Worm (Caenorhabditis elegans) whole organism, L2 larva: ENCODE results near the gene gpa-18.
A peak's percentile ranks its signal among the peaks of the same experiment; 100 is the strongest.

Experiments
- C34F6.9 ChIP-seq: fragments of 150-350 bp; optimal IDR thresholded peaks from 2 replicates; lab custom pipeline; 2014; ENCODE audit warnings: missing biosample characterization, missing genetic modification characterization
- ama-1 ChIP-seq: fragments of 150-350 bp; optimal IDR thresholded peaks from 2 replicates; lab custom pipeline; 2018; ENCODE audit warnings: inconsistent platforms
- blmp-1 ChIP-seq: sonication (generic microtip); optimal IDR thresholded peaks from 2 replicates; lab custom pipeline; 2017; ENCODE audit warnings: missing genetic modification characterization, mild to moderate bottlenecking, missing compliant biosample characterization, antibody characterized with exemption, moderate library complexity; ENCODE audit not compliant: insufficient read depth
- dmd-4 ChIP-seq: sonication (generic microtip); optimal IDR thresholded peaks from 2 replicates; lab custom pipeline; 2017; ENCODE audit warnings: missing biosample characterization, missing genetic modification characterization
- lin-11 ChIP-seq: fragments of 150-350 bp; sonication (generic microtip); optimal IDR thresholded peaks from 2 replicates; lab custom pipeline; 2014; ENCODE audit warnings: missing biosample characterization, missing genetic modification characterization, inconsistent platforms, mixed read lengths
- lsy-2 ChIP-seq, 2 experiments: fragments of 150-350 bp in 1 of 2; sonication (generic microtip) in 1 of 2; optimal IDR thresholded peaks; 2 replicates each; lab custom pipeline; 2014 to 2017; ENCODE audit warnings: missing biosample characterization in 2 of 2, missing genetic modification characterization in 2 of 2
- mab-5 ChIP-seq: fragments of 150-350 bp; optimal IDR thresholded peaks from 2 replicates; lab custom pipeline; 2014; ENCODE audit warnings: missing biosample characterization, missing genetic modification characterization
- nhr-129 ChIP-seq: fragments of 150-350 bp; optimal IDR thresholded peaks from 2 replicates; lab custom pipeline; 2014; ENCODE audit warnings: missing biosample characterization, missing genetic modification characterization
- nhr-77 ChIP-seq: fragments of 150-350 bp; optimal IDR thresholded peaks from 2 replicates; lab custom pipeline; 2014; ENCODE audit warnings: missing biosample characterization, missing genetic modification characterization
- sem-4 ChIP-seq: fragments of 150-350 bp; optimal IDR thresholded peaks from 2 replicates; lab custom pipeline; 2014; ENCODE audit warnings: missing biosample characterization, missing genetic modification reagents, missing genetic modification characterization
- unc-62 ChIP-seq: fragments of 150-350 bp; optimal IDR thresholded peaks from 2 replicates; lab custom pipeline; 2014; ENCODE audit warnings: missing biosample characterization, missing genetic modification reagents, missing genetic modification characterization
- ztf-1 ChIP-seq: fragments of 200-800 bp; sonication (Bioruptor generic); conservative IDR thresholded peaks from 2 replicates; pipeline ENCODE4 v1.3.6; 2022; ENCODE audit warnings: missing genetic modification characterization, missing compliant biosample characterization
- ztf-11 ChIP-seq: sonication (generic microtip); optimal IDR thresholded peaks from 2 replicates; lab custom pipeline; 2017; ENCODE audit warnings: missing biosample characterization, missing genetic modification characterization
- ztf-4 ChIP-seq: fragments of 150-350 bp; optimal IDR thresholded peaks from 2 replicates; lab custom pipeline; 2014; ENCODE audit warnings: missing biosample characterization, missing genetic modification characterization

gpa-18 gene

ce11 chrIV:5139972-5140371, 55.5 kb downstream of the gpa-18 start (continued):
- TF ChIP-seq nhr-77 (no peak), dmd-4 (tag; lab: Kevin White, UChicago) (no peak), ztf-4 (tag; lab: Kevin White, UChicago) (no peak), sem-4 (no peak), blmp-1 (tag; lab: Kevin White, UChicago) (no peak), ztf-11 (tag; lab: Kevin White, UChicago) (no peak), nhr-129 (no peak), lin-11 (tag; lab: Kevin White, UChicago) (no peak), ztf-1 (GFP tag; lab: Robert Waterston, UW) (no peak), C34F6.9 (tag; lab: Kevin White, UChicago) (peak; percentile 20), unc-62 (no peak), mab-5 (no peak)

DNA sequence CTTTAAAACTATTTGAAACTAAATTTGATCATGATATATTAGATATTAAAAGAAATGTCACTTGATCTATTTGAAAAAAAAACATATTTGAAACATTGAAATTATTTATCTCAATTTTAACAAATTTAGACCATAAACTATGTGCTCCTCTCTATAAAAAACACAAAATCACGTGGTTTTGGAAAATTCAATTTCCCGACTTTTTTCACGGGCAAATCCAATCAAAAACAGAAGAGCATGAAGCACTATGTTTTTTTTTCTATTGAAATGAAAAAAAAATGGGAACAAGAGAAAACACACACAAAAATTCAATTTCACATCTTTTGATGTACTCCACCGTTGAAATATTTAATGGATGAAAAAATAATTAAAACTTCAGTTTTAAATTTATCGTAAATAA, 56.2 kb downstream of the gpa-18 start:
- no peak for TF ChIP-seq ama-1 (lab: Kevin White, UChicago)
- TF ChIP-seq lsy-2 (tag; optimal IDR thresholded peaks at IDR 0.05; lab: Kevin White, UChicago) = peak in 1 of 2 experiments; percentile 2
